Worm (Caenorhabditis elegans): Measurements from ENCODE around the gene gyg-2.
A peak's percentile ranks its signal among the peaks of the same experiment; 100 is the strongest.

The gyg-2 gene

DNA sequence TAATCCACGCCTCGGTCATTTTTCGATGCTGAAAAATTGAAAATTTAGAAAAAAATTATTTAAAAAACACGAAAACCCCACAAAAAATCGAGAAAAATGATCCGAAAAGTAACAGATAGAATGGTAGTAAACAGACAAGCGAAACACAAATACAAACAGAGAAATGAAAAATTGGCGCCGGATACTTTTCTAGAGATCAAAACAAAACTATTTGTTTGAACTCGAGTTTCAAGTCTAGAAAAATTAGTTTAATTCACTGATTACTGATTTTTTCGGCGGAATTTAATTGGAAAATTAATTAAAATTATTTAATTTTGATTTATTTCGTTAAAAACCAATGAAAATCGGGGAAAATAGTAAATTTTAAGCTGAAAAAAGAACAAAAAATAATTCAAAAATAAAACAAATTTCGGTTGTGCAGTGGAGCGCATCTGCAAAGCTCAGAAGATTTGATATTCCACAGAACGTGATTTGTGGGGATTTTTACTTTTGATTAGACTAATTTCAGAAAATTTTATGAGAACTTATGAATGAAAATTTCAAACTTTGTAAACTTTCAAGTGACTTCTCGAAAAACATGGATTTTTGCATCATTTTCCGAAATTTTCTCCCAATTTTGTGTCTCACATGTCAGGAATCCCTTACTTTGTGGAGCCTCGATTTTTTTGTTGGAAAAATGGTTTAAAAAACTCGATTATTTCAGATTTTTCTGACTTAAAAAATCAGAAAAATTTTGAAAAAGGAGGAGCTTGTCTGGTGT, at the start of gene gyg-2:
gyg-2 (minus strand) TSS at position 28 of the 760 bp plus-strand sequence.
- TF ChIP-seq W03F9.2 (tag; optimal IDR thresholded peaks at IDR 0.05), result no peak
- no peak for TF ChIP-seq dao-5 (tag; optimal IDR thresholded peaks at IDR 0.05)
- no peak for TF ChIP-seq him-1 (tag; optimal IDR thresholded peaks at IDR 0.05)

DNA sequence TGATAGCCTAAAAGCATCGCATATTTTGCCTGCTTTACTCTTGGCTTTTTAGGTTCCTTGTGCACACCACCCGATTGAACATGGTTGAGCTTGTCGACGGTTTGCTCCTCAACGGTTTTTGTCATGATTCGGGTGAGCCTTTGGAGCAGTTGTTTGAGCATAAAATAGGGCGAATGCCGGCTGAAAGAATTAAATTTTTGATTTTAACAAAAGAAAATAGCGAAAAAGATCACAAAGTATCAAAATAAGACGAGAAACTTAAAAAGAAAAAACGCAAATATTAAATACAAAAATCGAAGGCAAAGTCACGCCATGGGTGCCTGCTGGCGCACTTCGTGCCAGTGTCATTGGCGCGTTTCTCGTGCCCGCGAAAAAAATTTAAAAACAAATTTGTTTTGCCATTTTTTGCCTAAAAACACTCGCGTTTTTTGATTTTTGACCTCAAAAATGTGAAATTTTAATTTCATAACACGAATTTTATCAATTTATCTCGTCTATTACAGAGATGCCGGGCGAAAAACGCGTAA, 48.8 kb upstream of the gyg-2 start, which contains the start of the genes ctps-1 and pus-1:
ctps-1 (plus strand) TSS at position 51 of the 527 bp plus-strand sequence.
pus-1 (minus strand) TSS at position 125 of the 527 bp plus-strand sequence.
- TF ChIP-seq dao-5 (tag; optimal IDR thresholded peaks at IDR 0.05), result no peak
- TF ChIP-seq him-1 (tag; optimal IDR thresholded peaks at IDR 0.05), result no peak
- TF ChIP-seq W03F9.2 (tag; optimal IDR thresholded peaks at IDR 0.05), result peak; percentile 59

DNA sequence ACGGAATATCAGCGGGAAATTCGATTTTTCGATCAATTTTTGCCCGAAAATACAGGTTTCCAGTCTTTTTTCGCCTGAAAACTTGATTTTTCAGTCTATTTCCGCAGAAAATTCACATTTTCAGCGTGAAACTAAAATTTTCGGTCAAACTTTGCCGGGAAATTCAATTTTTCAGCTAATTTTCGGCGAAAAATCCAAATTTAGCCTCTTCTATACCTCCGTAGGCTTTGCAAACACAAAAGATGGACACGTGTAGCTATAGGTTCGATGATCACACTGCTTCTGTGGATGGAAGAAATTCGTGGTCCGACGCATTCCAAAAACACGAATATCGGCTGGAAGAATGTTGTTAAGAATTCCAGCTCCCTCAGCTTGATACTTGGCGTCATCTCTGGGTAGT, 48.0 kb upstream of the gyg-2 start:
- TF ChIP-seq him-1 (tag; optimal IDR thresholded peaks at IDR 0.05), result no peak
- no peak for TF ChIP-seq dao-5 (tag; optimal IDR thresholded peaks at IDR 0.05)
- no peak for TF ChIP-seq W03F9.2 (tag; optimal IDR thresholded peaks at IDR 0.05)

DNA sequence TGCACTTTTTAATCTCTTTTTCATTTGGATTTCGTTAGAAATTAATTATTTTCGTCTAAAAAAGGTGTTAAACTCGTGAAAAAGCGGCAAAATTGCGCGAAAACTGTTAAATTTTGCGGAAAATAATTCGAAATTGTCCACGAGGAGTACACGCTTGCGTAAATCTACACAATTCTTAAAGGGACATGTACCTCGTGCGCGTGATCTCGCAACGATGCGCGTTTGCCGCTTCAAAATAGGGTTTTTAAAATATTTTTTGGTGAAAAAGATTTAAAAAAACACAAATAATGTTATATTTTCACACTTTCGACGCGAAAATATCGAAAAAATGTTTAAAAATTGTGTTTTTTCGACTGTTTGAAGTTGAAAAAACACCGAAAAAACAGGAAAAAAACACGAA, 47.3 kb upstream of the gyg-2 start:
- TF ChIP-seq dao-5 (tag; optimal IDR thresholded peaks at IDR 0.05) (no peak), W03F9.2 (tag; optimal IDR thresholded peaks at IDR 0.05) (no peak), him-1 (tag; optimal IDR thresholded peaks at IDR 0.05) (no peak)

DNA sequence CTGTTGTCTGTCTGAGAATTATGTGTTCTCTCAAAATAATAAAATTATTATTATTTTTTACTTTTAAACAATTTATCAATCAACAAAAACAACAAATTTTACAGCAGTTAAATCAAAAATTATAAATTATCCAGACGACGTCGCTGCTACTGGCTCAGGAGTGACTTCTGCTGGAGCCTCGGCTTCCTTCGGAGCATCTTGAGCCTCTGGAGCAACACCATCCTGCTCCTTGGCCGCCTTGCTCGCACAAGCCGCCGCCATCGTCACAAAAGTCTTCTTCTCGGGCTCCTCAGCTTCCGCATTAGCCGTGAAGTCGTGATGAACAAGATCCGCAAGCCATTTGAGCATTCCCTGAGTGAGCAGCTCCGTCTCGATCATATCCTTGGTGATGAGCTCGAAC, 46.7 kb upstream of the gyg-2 start:
- TF ChIP-seq W03F9.2 (tag; optimal IDR thresholded peaks at IDR 0.05) (no peak), him-1 (tag; optimal IDR thresholded peaks at IDR 0.05) (no peak), dao-5 (tag; optimal IDR thresholded peaks at IDR 0.05) (no peak)

DNA sequence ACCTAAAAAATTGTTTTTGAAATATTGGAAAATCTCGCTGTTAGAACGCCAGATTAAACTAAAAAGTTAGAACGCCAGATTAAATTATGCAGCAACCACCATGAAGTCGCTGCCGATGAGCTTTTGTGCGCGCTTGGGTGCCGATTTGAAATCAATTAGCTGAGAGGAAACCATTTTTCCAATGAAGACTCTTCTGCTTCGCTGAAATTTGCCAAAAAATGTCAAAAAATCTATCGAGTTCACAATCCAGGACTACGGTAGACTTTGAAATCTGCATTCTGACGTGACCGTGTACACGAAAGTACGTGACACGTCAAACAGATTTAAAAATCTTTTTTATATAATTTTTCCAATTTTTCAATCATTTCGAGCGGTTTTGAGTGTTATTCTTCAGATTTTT, 42.9 kb upstream of the gyg-2 start, which contains the start of gene immt-2:
immt-2 (plus strand) TSS at position 301 of the 400 bp plus-strand sequence.
- TF ChIP-seq dao-5 (tag; optimal IDR thresholded peaks at IDR 0.05) (no peak), W03F9.2 (tag; optimal IDR thresholded peaks at IDR 0.05) (no peak), him-1 (tag; optimal IDR thresholded peaks at IDR 0.05) (no peak)

DNA sequence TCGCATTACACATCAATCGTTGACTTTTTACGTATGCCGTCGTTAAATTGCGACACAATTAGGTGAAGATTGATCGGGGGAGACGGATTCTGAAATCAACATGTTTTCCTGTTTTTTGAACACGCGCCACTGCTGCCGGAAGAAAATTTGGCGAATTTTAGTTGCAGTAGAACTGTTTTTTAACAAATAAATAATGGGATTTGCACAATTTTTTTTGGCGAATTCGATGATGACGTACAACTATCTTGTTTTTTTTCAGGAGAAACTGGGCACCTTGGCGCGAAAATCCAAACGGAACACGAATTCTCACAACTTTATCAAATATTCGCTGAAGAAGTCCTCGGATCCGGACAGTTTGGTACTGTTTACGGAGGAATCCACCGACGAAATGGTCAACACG, 40.0 kb upstream of the gyg-2 start:
- no peak for TF ChIP-seq dao-5 (tag; optimal IDR thresholded peaks at IDR 0.05)
- no peak for TF ChIP-seq W03F9.2 (tag; optimal IDR thresholded peaks at IDR 0.05)
- TF ChIP-seq him-1 (tag; optimal IDR thresholded peaks at IDR 0.05), result no peak

DNA sequence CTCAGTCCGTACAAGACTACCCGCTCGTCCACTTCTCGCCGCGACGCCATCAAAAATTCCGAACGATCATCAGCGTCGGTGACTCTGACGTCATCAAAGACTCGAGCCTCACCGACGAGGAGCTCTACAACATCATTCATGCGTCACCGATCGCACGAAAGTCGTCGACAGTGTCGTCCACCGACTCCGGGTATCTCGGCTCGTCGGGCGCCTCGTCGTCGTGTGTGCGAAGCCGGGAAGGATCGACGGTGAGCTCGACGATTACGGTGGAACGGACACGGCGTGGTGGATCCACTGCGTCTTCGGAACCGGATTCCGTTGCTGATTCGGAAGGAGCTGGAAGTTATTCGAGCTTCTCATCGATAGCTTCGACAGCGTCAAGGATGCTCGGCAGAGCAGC, 38.7 kb upstream of the gyg-2 start:
- TF ChIP-seq him-1 (tag; optimal IDR thresholded peaks at IDR 0.05) (no peak), dao-5 (tag; optimal IDR thresholded peaks at IDR 0.05) (no peak), W03F9.2 (tag; optimal IDR thresholded peaks at IDR 0.05) (no peak)

DNA sequence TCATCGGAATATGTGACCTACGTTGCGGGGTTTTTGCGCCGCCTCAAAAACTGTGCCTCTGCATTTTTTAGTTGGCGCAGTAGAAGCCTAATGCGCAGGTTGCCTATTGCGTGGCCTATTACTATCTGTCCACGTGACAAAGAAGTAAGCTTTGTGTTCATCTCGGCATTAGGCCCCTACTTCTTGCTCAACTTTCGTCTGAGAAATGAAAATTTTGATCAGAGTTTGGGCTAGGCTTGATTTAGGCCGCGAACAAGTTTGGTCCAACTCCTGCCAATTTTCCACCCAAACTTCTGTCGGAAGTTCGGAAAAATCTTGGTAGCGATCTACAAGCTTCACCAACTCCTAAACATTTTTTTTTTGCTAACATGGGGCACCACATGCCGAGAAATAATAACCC, 35.9 kb upstream of the gyg-2 start:
- TF ChIP-seq dao-5 (tag; optimal IDR thresholded peaks at IDR 0.05) (no peak), him-1 (tag; optimal IDR thresholded peaks at IDR 0.05) (no peak), W03F9.2 (tag; optimal IDR thresholded peaks at IDR 0.05) (no peak)

DNA sequence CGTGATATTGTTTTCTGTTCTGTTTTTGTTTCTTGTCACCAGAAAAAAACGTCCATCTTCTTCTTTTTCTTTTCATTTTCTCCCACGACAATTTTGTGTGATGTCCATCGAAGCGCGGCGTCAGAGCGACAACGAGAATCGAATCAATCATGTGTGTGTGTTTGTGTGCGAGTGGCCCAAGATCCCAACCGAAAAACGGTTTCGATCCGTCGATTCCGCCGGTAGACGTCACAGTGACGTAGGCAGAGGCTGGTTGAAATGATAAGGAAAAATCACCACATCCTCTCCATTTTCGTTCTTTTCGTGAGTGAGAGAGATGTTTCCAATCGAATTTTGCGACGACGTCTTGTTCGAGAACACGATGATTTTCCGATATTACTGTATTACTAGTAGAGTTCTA, 34.5 kb upstream of the gyg-2 start:
- TF ChIP-seq him-1 (tag; optimal IDR thresholded peaks at IDR 0.05) (no peak), dao-5 (tag; optimal IDR thresholded peaks at IDR 0.05) (no peak), W03F9.2 (tag; optimal IDR thresholded peaks at IDR 0.05) (no peak)

DNA sequence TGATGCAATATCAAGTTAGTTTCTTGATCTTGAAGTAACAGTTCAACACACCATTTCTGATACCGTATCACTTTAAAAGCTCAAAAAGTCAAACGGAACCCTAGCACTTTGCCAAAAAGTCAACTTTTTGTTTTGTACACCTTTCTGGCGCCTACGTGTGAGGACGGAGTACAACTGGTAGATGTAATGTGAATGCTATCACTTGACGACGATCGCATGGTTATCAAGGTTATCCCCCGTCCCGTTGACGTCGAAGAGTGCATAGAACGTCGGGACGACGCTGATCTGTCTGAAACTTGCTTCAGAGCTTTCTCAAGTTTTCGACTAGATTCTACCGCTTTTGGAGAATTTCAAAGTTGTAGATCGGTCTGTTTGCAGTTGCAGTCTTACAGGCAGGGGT, 33.9 kb upstream of the gyg-2 start:
- TF ChIP-seq dao-5 (tag; optimal IDR thresholded peaks at IDR 0.05) (no peak), W03F9.2 (tag; optimal IDR thresholded peaks at IDR 0.05) (no peak), him-1 (tag; optimal IDR thresholded peaks at IDR 0.05) (no peak)

DNA sequence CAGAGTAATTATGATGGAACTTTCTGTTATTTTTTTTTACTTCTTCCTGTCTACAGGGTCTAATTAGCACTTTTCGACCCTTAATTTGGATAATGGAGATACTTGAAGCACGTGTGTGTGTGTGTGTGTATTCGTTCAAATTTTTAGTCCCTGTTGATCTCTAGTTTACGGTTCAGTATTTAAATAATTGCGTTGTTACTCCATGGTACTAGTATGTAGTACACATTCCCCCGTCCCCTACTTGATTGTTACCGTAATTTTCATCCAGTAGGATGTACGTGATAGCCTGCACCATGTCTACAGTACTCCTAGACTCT, 33.2 kb upstream of the gyg-2 start:
- TF ChIP-seq dao-5 (tag; optimal IDR thresholded peaks at IDR 0.05), result no peak
- TF ChIP-seq W03F9.2 (tag; optimal IDR thresholded peaks at IDR 0.05), result no peak
- TF ChIP-seq him-1 (tag; optimal IDR thresholded peaks at IDR 0.05), result no peak

DNA sequence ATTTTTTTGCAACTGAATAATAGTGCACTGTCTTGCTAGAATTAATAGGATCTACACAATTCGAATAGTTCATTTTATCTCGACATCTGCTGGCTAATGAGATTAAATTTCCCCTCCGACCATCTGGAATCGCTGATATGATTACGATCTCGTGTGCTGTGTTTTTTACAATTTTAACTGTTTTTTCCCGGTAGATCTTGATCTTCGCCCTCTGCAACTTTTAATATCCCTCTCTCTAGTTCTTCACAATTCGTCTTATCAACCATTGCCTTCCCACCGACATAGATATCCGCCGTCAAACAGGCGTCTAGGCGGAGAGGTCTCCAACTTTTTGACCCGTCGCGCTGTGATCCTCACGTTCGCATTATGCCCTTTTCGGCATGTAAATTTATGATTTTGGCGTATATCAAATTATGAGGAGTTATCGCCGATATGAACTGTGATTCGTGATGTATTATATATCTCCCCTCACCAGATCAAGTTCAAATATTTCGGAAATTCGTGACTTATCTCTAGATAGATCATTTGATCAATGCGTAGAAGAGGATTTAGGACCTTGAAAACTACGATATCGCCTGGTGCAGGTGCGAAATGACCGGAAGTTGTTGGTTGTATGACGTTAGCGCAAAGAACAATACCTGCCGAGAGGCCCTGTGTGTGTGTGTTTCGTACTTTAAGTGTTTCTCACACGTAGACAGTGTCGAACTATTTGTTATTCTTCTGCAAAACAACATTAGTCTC, 32.7 kb upstream of the gyg-2 start:
- no peak for TF ChIP-seq him-1 (tag; optimal IDR thresholded peaks at IDR 0.05)
- no peak for TF ChIP-seq dao-5 (tag; optimal IDR thresholded peaks at IDR 0.05)
- TF ChIP-seq W03F9.2 (tag; optimal IDR thresholded peaks at IDR 0.05), result no peak

DNA sequence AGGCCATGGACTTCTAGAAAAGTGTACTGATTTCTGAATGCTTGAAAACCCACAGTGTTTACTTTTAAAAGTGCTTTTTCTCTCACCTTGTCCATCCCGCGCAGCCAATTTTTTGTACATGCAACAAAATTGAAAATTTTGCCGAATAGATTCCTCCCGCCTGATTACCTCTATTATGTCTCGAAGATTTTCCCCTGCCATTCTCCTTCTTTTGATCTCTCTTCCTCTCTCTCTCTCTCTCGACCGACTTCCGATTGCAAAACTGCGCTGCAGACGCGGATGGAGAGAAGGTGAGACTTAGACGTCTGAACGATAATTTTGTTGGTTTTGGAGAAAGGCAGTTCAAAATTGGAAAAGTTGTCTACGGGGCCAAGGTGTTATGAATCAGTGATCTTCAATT, 28.4 kb upstream of the gyg-2 start:
- no peak for TF ChIP-seq dao-5 (tag; optimal IDR thresholded peaks at IDR 0.05)
- no peak for TF ChIP-seq him-1 (tag; optimal IDR thresholded peaks at IDR 0.05)
- no peak for TF ChIP-seq W03F9.2 (tag; optimal IDR thresholded peaks at IDR 0.05)

Measured in whole organism, L4/young adult.